Worm (Caenorhabditis elegans): ENCODE measurements around the gene nhr-72.

DNA sequence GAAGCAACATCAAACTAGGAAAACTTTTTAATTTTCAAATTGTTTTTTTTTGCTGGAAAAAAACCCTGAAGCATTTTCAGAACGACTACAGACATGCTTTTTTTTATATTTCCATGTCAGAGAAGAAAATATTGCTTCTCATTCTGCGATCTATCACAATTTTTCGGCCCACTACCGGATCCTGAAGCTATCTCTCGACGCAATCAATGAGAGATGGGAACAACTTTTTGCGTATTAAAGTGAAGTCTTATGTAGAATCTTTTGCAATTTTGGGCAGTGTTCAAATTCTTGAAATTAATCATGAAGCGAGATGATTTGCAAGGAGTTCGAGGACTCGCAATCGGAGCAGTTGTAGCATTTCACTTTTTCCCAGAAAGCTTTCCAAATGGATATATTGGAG lies 19.0 kb upstream of the nhr-72 start, which contains the start of gene oac-10:
- TF ChIP-seq snpc-4 (tag; optimal IDR thresholded peaks at IDR 0.05): no peak
- TF ChIP-seq blmp-1 (tag; optimal IDR thresholded peaks at IDR 0.05; ENCODE audit: insufficient read depth): no peak
- no peak for TF ChIP-seq nhr-12 (tag; optimal IDR thresholded peaks at IDR 0.05)
- no peak for TF ChIP-seq gmeb-1 (tag; optimal IDR thresholded peaks at IDR 0.05)
- no peak for TF ChIP-seq mdl-1 (tag; optimal IDR thresholded peaks at IDR 0.05)
- TF ChIP-seq unc-55 (GFP tag; optimal IDR thresholded peaks at IDR 0.05): no peak
- TF ChIP-seq nhr-11 (tag; optimal IDR thresholded peaks at IDR 0.05): no peak
- TF ChIP-seq dmd-4 (tag; optimal IDR thresholded peaks at IDR 0.05): no peak
- no peak for TF ChIP-seq ztf-11 (tag; optimal IDR thresholded peaks at IDR 0.05)
- TF ChIP-seq nhr-21 (tag; optimal IDR thresholded peaks at IDR 0.05): no peak
- TF ChIP-seq lsy-2 (tag; optimal IDR thresholded peaks at IDR 0.05): no peak
- no peak for TF ChIP-seq egl-27 (tag; optimal IDR thresholded peaks at IDR 0.05)
